Worm (Caenorhabditis elegans): ENCODE measurements around the gene hst-3.1.

ce11 chrII:6169156-6169555 lies at the start of gene hst-3.1:
- no peak for TF ChIP-seq F52B5.7 (tag; optimal IDR thresholded peaks at IDR 0.05)
- TF ChIP-seq ztf-6 (GFP tag; IDR thresholded peaks at IDR 0.05), result no peak
- TF ChIP-seq B0019.2 (GFP tag; conservative IDR thresholded peaks at IDR 0.05), result no peak
- no peak for TF ChIP-seq snpc-4 (GFP tag; optimal IDR thresholded peaks at IDR 0.05)
- no peak for TF ChIP-seq snpc-4 (tag; optimal IDR thresholded peaks at IDR 0.05)
- TF ChIP-seq B0035.1 (tag; optimal IDR thresholded peaks at IDR 0.05), result no peak
- TF ChIP-seq athp-1 (tag; optimal IDR thresholded peaks at IDR 0.05), result no peak
- TF ChIP-seq ama-1 (optimal IDR thresholded peaks at IDR 0.05), result no peak
- TF ChIP-seq ama-1 (GFP tag; optimal IDR thresholded peaks at IDR 0.05), result no peak
- TF ChIP-seq lin-54 (GFP tag; optimal IDR thresholded peaks at IDR 0.05), result no peak
- TF ChIP-seq pha-4 (tag; optimal IDR thresholded peaks at IDR 0.05), result no peak
- TF ChIP-seq hlh-26 (GFP tag; conservative IDR thresholded peaks at IDR 0.05), result no peak
- TF ChIP-seq sptf-2 (GFP tag; optimal IDR thresholded peaks at IDR 0.05), result no peak
- TF ChIP-seq sea-2 (GFP tag; IDR thresholded peaks at IDR 0.05), result no peak
- no peak for TF ChIP-seq unc-62 (GFP tag; optimal IDR thresholded peaks at IDR 0.05)
